In the genomic region with DNA sequence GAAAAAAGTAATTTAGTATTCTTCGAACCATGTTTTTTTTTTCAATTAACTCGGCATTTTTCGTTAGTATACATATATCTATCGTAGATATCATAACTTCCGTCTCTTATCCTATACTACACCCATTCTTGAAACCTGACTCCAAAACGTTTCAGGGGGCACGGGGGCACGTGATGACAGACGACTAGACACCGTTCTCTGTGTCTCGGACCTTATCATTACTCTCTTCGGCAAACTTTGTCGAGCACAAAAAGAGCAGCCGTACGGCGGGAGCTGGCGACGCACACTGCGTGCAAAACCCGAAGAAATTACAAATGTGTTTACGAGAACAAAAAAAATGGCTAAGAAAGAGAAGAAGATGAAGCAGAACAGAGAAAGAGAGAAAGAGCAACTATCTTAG, we compare ENCODE assay signal across 4 worm cellular contexts.
TF ChIP-seq lines count a peak whose summit lies in the region.

No protein-coding gene starts in this region.

TF ChIP-seq in whole organism, L1 larva, 84 proteins besides CTCF, POLR2A, EP300 and RAD21 (continued from another document and continues in another):
- TF ChIP-seq sup-37 (GFP tag; optimal IDR thresholded peaks at IDR 0.05; lab: Kevin White, UChicago) (no peak), aly-2 (tag; optimal IDR thresholded peaks at IDR 0.05; lab: Kevin White, UChicago) (no peak), jun-1 (tag; optimal IDR thresholded peaks at IDR 0.05; lab: Kevin White, UChicago) (peak; percentile 70), unc-30 (tag; optimal IDR thresholded peaks at IDR 0.05; lab: Kevin White, UChicago) (no peak), alr-1 (tag; optimal IDR thresholded peaks at IDR 0.05; lab: Kevin White, UChicago; ENCODE audit: borderline replicate concordance) (no peak), sptf-1 (tag; optimal IDR thresholded peaks at IDR 0.05; lab: Kevin White, UChicago) (no peak), nhr-11 (tag; optimal IDR thresholded peaks at IDR 0.05; lab: Kevin White, UChicago) (peak; percentile 79), lsy-2 (tag; optimal IDR thresholded peaks at IDR 0.05; lab: Kevin White, UChicago) (peak; percentile 47 to 82), nhr-71 (tag; optimal IDR thresholded peaks at IDR 0.05; lab: Kevin White, UChicago) (peak; percentile 96), tbx-2 (tag; optimal IDR thresholded peaks at IDR 0.05; lab: Kevin White, UChicago) (peak; percentile 80), nhr-28 (tag; optimal IDR thresholded peaks at IDR 0.05; lab: Kevin White, UChicago) (no peak), ztf-11 (tag; optimal IDR thresholded peaks at IDR 0.05; lab: Kevin White, UChicago) (no peak), lin-14 (GFP tag; optimal IDR thresholded peaks at IDR 0.05; lab: Kevin White, UChicago) (peak; percentile 95), ama-1 (optimal IDR thresholded peaks at IDR 0.05; lab: Kevin White, UChicago) (no peak), hlh-17 (GFP tag; optimal IDR thresholded peaks at IDR 0.05; lab: Kevin White, UChicago; ENCODE audit: borderline replicate concordance) (no peak), xbp-1 (tag; optimal IDR thresholded peaks at IDR 0.05; lab: Kevin White, UChicago) (peak; percentile 43), ceh-82 (tag; optimal IDR thresholded peaks at IDR 0.05; lab: Kevin White, UChicago) (peak in 2 of 3 experiments; percentile 41 to 57), mef-2 (tag; optimal IDR thresholded peaks at IDR 0.05; lab: Kevin White, UChicago) (peak; percentile 70), lir-3 (tag; optimal IDR thresholded peaks at IDR 0.05; lab: Kevin White, UChicago; ENCODE audit: poor library complexity) (peak; percentile 6), skn-1 (tag; optimal IDR thresholded peaks at IDR 0.05; lab: Kevin White, UChicago) (peak; percentile 65), ceh-8 (GFP tag; optimal IDR thresholded peaks at IDR 0.05; lab: Kevin White, UChicago) (no peak), pag-3 (tag; optimal IDR thresholded peaks at IDR 0.05; lab: Kevin White, UChicago; ENCODE audit: borderline replicate concordance, insufficient read depth) (peak; percentile 2), swsn-7 (tag; optimal IDR thresholded peaks at IDR 0.05; lab: Kevin White, UChicago) (peak; percentile 78), C34B4.2 (tag; optimal IDR thresholded peaks at IDR 0.05; lab: Kevin White, UChicago) (no peak), egl-13 (tag; optimal IDR thresholded peaks at IDR 0.05; lab: Kevin White, UChicago) (peak; percentile 60), mdl-1 (tag; optimal IDR thresholded peaks at IDR 0.05; lab: Kevin White, UChicago) (peak; percentile 58 to 83), unc-98 (GFP tag; IDR thresholded peaks at IDR 0.05; lab: Robert Waterston, UW) (no peak), ceh-90 (tag; optimal IDR thresholded peaks at IDR 0.05; lab: Kevin White, UChicago) (no peak), nhr-77 (tag; optimal IDR thresholded peaks at IDR 0.05; lab: Kevin White, UChicago) (peak; percentile 92), C16A3.4 (tag; optimal IDR thresholded peaks at IDR 0.05; lab: Kevin White, UChicago) (peak; percentile 29), ztf-4 (tag; optimal IDR thresholded peaks at IDR 0.05; lab: Kevin White, UChicago) (peak; percentile 88)

TF ChIP-seq in whole organism, L3 larva, 47 proteins besides CTCF, POLR2A, EP300 and RAD21 (continued from another document):
- no peak for TF ChIP-seq nhr-237 (tag; optimal IDR thresholded peaks at IDR 0.05; lab: Kevin White, UChicago)
- TF ChIP-seq R02D3.7 (tag; optimal IDR thresholded peaks at IDR 0.05; lab: Kevin White, UChicago), result no peak
- TF ChIP-seq nhr-25 (tag; optimal IDR thresholded peaks at IDR 0.05; lab: Kevin White, UChicago), result no peak
- no peak for TF ChIP-seq ztf-4 (tag; optimal IDR thresholded peaks at IDR 0.05; lab: Kevin White, UChicago)
- TF ChIP-seq lin-15B (tag; optimal IDR thresholded peaks at IDR 0.05; lab: Kevin White, UChicago), result peak; percentile 26
- TF ChIP-seq nhr-76 (tag; optimal IDR thresholded peaks at IDR 0.05; lab: Kevin White, UChicago), result no peak
- no peak for TF ChIP-seq nhr-77 (tag; optimal IDR thresholded peaks at IDR 0.05; lab: Kevin White, UChicago)

TF ChIP-seq in whole organism, L4 larva, 104 proteins besides CTCF, POLR2A, EP300 and RAD21 (continued from another document and continues in another):
- peak in 1 of 2 experiments; percentile 40 for TF ChIP-seq daf-16 (GFP tag; optimal IDR thresholded peaks at IDR 0.05; lab: Kevin White, UChicago)
- TF ChIP-seq daf-16 (tag; optimal IDR thresholded peaks at IDR 0.05; lab: Kevin White, UChicago), result peak; percentile 95
- TF ChIP-seq dmd-8 (GFP tag; IDR thresholded peaks at IDR 0.05; lab: Robert Waterston, UW), result no peak
- TF ChIP-seq unc-62 (GFP tag; optimal IDR thresholded peaks at IDR 0.05 in 1 of 2; lab: Kevin White, UChicago), result peak in 1 of 2 experiments; percentile 93
- peak; percentile 50 for TF ChIP-seq unc-62 (tag; optimal IDR thresholded peaks at IDR 0.05; lab: Kevin White, UChicago)
- no peak for TF ChIP-seq F44E2.7 (GFP tag; IDR thresholded peaks at IDR 0.05; lab: Robert Waterston, UW)
- TF ChIP-seq F26F4.8 (GFP tag; conservative IDR thresholded peaks at IDR 0.05; lab: Robert Waterston, UW), result no peak
- no peak for TF ChIP-seq unc-39 (tag; optimal IDR thresholded peaks at IDR 0.05; lab: Kevin White, UChicago)
- TF ChIP-seq arid-1 (GFP tag; conservative IDR thresholded peaks at IDR 0.05; lab: Robert Waterston, UW), result no peak
- TF ChIP-seq zip-2 (tag; optimal IDR thresholded peaks at IDR 0.05; lab: Kevin White, UChicago), result no peak
- no peak for TF ChIP-seq snpc-4 (tag; optimal IDR thresholded peaks at IDR 0.05; lab: Kevin White, UChicago)
- peak; percentile 64 for TF ChIP-seq mes-2 (tag; optimal IDR thresholded peaks at IDR 0.05; lab: Kevin White, UChicago; ENCODE audit: poor library complexity, severe bottlenecking)
- no peak for TF ChIP-seq zip-11 (GFP tag; IDR thresholded peaks at IDR 0.05; lab: Robert Waterston, UW)
- TF ChIP-seq ceh-20 (GFP tag; IDR thresholded peaks at IDR 0.05; lab: Robert Waterston, UW), result no peak
- peak; percentile 61 for TF ChIP-seq set-16 (GFP tag; IDR thresholded peaks at IDR 0.05; lab: Robert Waterston, UW)
- TF ChIP-seq fos-1 (tag; optimal IDR thresholded peaks at IDR 0.05; lab: Kevin White, UChicago), result no peak
- no peak for TF ChIP-seq ceh-44 (GFP tag; IDR thresholded peaks at IDR 0.05; lab: Robert Waterston, UW)
- no peak for TF ChIP-seq lin-29 (GFP tag; IDR thresholded peaks at IDR 0.05; lab: Robert Waterston, UW)
- TF ChIP-seq mxl-2 (GFP tag; conservative IDR thresholded peaks at IDR 0.05; lab: Robert Waterston, UW), result no peak
- TF ChIP-seq php-3 (GFP tag; IDR thresholded peaks at IDR 0.05; lab: Robert Waterston, UW), result no peak
- TF ChIP-seq lin-39 (tag; optimal IDR thresholded peaks at IDR 0.05; lab: Kevin White, UChicago), result no peak
- TF ChIP-seq mdt-29 (GFP tag; IDR thresholded peaks at IDR 0.05; lab: Robert Waterston, UW), result no peak
- TF ChIP-seq rbr-2 (tag; optimal IDR thresholded peaks at IDR 0.05; lab: Kevin White, UChicago), result peak; percentile 55
- TF ChIP-seq hif-1 (tag; optimal IDR thresholded peaks at IDR 0.05; lab: Kevin White, UChicago), result peak; percentile 72 to 97
- TF ChIP-seq T20F7.1 (GFP tag; optimal IDR thresholded peaks at IDR 0.05; lab: Kevin White, UChicago), result peak; percentile 49
- no peak for TF ChIP-seq nhr-76 (tag; optimal IDR thresholded peaks at IDR 0.05; lab: Kevin White, UChicago)
- TF ChIP-seq tra-1 (GFP tag; IDR thresholded peaks at IDR 0.05; lab: Robert Waterston, UW), result peak; percentile 72
- peak; percentile 18 for TF ChIP-seq gei-8 (GFP tag; optimal IDR thresholded peaks at IDR 0.05; lab: Kevin White, UChicago)
- no peak for TF ChIP-seq daf-8 (GFP tag; IDR thresholded peaks at IDR 0.05; lab: Robert Waterston, UW)
- no peak for TF ChIP-seq T26A8.4 (GFP tag; IDR thresholded peaks at IDR 0.05; lab: Robert Waterston, UW)
- TF ChIP-seq Y105C5A.15 (GFP tag; IDR thresholded peaks at IDR 0.05; lab: Robert Waterston, UW), result no peak
- peak; percentile 40 for TF ChIP-seq lin-38 (GFP tag; IDR thresholded peaks at IDR 0.05; lab: Robert Waterston, UW)
- TF ChIP-seq hlh-30 (tag; optimal IDR thresholded peaks at IDR 0.05; lab: Kevin White, UChicago; ENCODE audit: insufficient read depth), result peak; percentile 93
- no peak for TF ChIP-seq F10B5.3 (tag; optimal IDR thresholded peaks at IDR 0.05; lab: Kevin White, UChicago)
- peak; percentile 63 for TF ChIP-seq mxl-3 (GFP tag; optimal IDR thresholded peaks at IDR 0.05; lab: Kevin White, UChicago)
- no peak for TF ChIP-seq saeg-2 (GFP tag; IDR thresholded peaks at IDR 0.05; lab: Robert Waterston, UW)
- TF ChIP-seq dve-1 (tag; optimal IDR thresholded peaks at IDR 0.05; lab: Kevin White, UChicago; ENCODE audit: insufficient read depth), result peak; percentile 96
- TF ChIP-seq vab-7 (GFP tag; IDR thresholded peaks at IDR 0.05; lab: Robert Waterston, UW), result no peak
- TF ChIP-seq nhr-6 (tag; optimal IDR thresholded peaks at IDR 0.05; lab: Kevin White, UChicago), result peak; percentile 25
- TF ChIP-seq ceh-82 (tag; optimal IDR thresholded peaks at IDR 0.05; lab: Kevin White, UChicago), result no peak
- TF ChIP-seq zfp-3 (GFP tag; conservative IDR thresholded peaks at IDR 0.05; lab: Robert Waterston, UW), result no peak
- TF ChIP-seq lim-7 (GFP tag; IDR thresholded peaks at IDR 0.05; lab: Robert Waterston, UW), result no peak
- TF ChIP-seq nhr-102 (tag; optimal IDR thresholded peaks at IDR 0.05; lab: Kevin White, UChicago), result peak; percentile 62
- no peak for TF ChIP-seq madf-9 (GFP tag; conservative IDR thresholded peaks at IDR 0.05; lab: Robert Waterston, UW)
- TF ChIP-seq daf-19 (GFP tag; conservative IDR thresholded peaks at IDR 0.05; lab: Robert Waterston, UW), result no peak
- peak; percentile 87 for TF ChIP-seq nhr-48 (tag; optimal IDR thresholded peaks at IDR 0.05; lab: Kevin White, UChicago)
- TF ChIP-seq ztf-11 (tag; optimal IDR thresholded peaks at IDR 0.05; lab: Kevin White, UChicago), result no peak
- peak; percentile 52 for TF ChIP-seq lin-13 (GFP tag; optimal IDR thresholded peaks at IDR 0.05; lab: Kevin White, UChicago)

TF ChIP-seq in whole organism, young adult, 124 proteins besides CTCF, POLR2A, EP300 and RAD21 (continued from another document):
- TF ChIP-seq F33H1.4 (GFP tag; IDR thresholded peaks at IDR 0.05; lab: Robert Waterston, UW) (no peak), gei-17 (GFP tag; optimal IDR thresholded peaks at IDR 0.05; lab: Kevin White, UChicago) (no peak), attf-5 (GFP tag; optimal IDR thresholded peaks at IDR 0.05; lab: Kevin White, UChicago) (peak; percentile 60), ekl-4 (GFP tag; IDR thresholded peaks at IDR 0.05; lab: Robert Waterston, UW) (no peak), egrh-3 (GFP tag; IDR thresholded peaks at IDR 0.05; lab: Robert Waterston, UW) (no peak), let-526 (GFP tag; IDR thresholded peaks at IDR 0.05; lab: Robert Waterston, UW) (no peak), D2030.7 (GFP tag; IDR thresholded peaks at IDR 0.05; lab: Robert Waterston, UW) (no peak), akir-1 (GFP tag; optimal IDR thresholded peaks at IDR 0.05; lab: Kevin White, UChicago) (no peak), atf-7 (tag; optimal IDR thresholded peaks at IDR 0.05; lab: Kevin White, UChicago) (peak; percentile 61), hlh-12 (tag; optimal IDR thresholded peaks at IDR 0.05; lab: Kevin White, UChicago) (no peak), rpc-1 (optimal IDR thresholded peaks at IDR 0.05; lab: Kevin White, UChicago) (no peak), rpc-1 (tag; optimal IDR thresholded peaks at IDR 0.05; lab: Kevin White, UChicago) (no peak)
